Fruit fly (Drosophila melanogaster): Measurements from ENCODE around the gene CG12531.

CG12531 gene

dm6 chrX:19692951-19693698 lies 25.6 kb upstream of the CG12531 start, which contains the start of gene Mer (continued):
- peak; percentile 89 for TF ChIP-seq HmgZ (tag; optimal IDR thresholded peaks at IDR 0.05)
- peak; percentile 81 for TF ChIP-seq org-1 (GFP tag; optimal IDR thresholded peaks at IDR 0.05)
- peak; percentile 92 for TF ChIP-seq CG11695 (GFP tag; IDR thresholded peaks at IDR 0.05)
- peak; percentile 73 for TF ChIP-seq ATbp (GFP tag; optimal IDR thresholded peaks at IDR 0.05)
- peak; percentile 84 for TF ChIP-seq dmrt99B (tag; optimal IDR thresholded peaks at IDR 0.05)
- peak; percentile 67 for TF ChIP-seq sim (GFP tag; IDR thresholded peaks at IDR 0.05)
- TF ChIP-seq D19A (tag; optimal IDR thresholded peaks at IDR 0.05) = peak; percentile 76
- TF ChIP-seq gt (GFP tag; IDR thresholded peaks at IDR 0.05) = no peak
- peak; percentile 81 for TF ChIP-seq tap (tag; optimal IDR thresholded peaks at IDR 0.05)
- TF ChIP-seq H15 (GFP tag; IDR thresholded peaks at IDR 0.05) = peak; percentile 57; the same call in 1 of the 3 replicates
- peak; percentile 59; the same call in 1 of the 2 replicates for TF ChIP-seq Nf-YA (GFP tag; IDR thresholded peaks at IDR 0.05)
- peak; percentile 83 for TF ChIP-seq HHEX (GFP tag; optimal IDR thresholded peaks at IDR 0.05)
- peak; percentile 65 for TF ChIP-seq Atf-2 (GFP tag; optimal IDR thresholded peaks at IDR 0.05)
- TF ChIP-seq CG17912 (GFP tag; optimal IDR thresholded peaks at IDR 0.05) = peak; percentile 48
- peak; percentile 93 for TF ChIP-seq CG1603 (tag; optimal IDR thresholded peaks at IDR 0.05)
- TF ChIP-seq CG7963 (GFP tag; IDR thresholded peaks at IDR 0.05; ENCODE audit: partially characterized antibody) = no peak
- TF ChIP-seq lbe (GFP tag; optimal IDR thresholded peaks at IDR 0.05) = peak; percentile 3
- TF ChIP-seq ems (GFP tag; optimal IDR thresholded peaks at IDR 0.05) = peak; percentile 60
- TF ChIP-seq Meics (GFP tag; optimal IDR thresholded peaks at IDR 0.05) = peak; percentile 90
- TF ChIP-seq Dp (GFP tag; optimal IDR thresholded peaks at IDR 0.05) = peak; percentile 32
- peak; percentile 29 for TF ChIP-seq CG14965 (GFP tag; optimal IDR thresholded peaks at IDR 0.05; ENCODE audit: borderline replicate concordance)
- TF ChIP-seq Usf (GFP tag; optimal IDR thresholded peaks at IDR 0.05) = peak; percentile 57
- peak; percentile 51 for TF ChIP-seq CG17568 (GFP tag; optimal IDR thresholded peaks at IDR 0.05)
- no peak for TF ChIP-seq exex (tag; optimal IDR thresholded peaks at IDR 0.05)
- TF ChIP-seq TFAM (GFP tag; optimal IDR thresholded peaks at IDR 0.05) = peak; percentile 11
- peak; percentile 83 for TF ChIP-seq stc (GFP tag; IDR thresholded peaks at IDR 0.05)
- no peak for TF ChIP-seq Asciz (GFP tag; optimal IDR thresholded peaks at IDR 0.05)
- TF ChIP-seq CG11696 (GFP tag; IDR thresholded peaks at IDR 0.05) = no peak
- no peak for TF ChIP-seq zen2 (GFP tag; IDR thresholded peaks at IDR 0.05; ENCODE audit: partially characterized antibody)
- peak; percentile 90 for TF ChIP-seq CG32767 (GFP tag; IDR thresholded peaks at IDR 0.05)
- TF ChIP-seq CG6272 (GFP tag; IDR thresholded peaks at IDR 0.05) = peak; percentile 54; the same call in 1 of the 2 replicates
- TF ChIP-seq kah (GFP tag; optimal IDR thresholded peaks at IDR 0.05) = peak; percentile 62
- TF ChIP-seq rib (GFP tag; IDR thresholded peaks at IDR 0.05) = peak; percentile 62; the same call in 1 of the 2 replicates
- peak; percentile 79 for TF ChIP-seq tgo (GFP tag; IDR thresholded peaks at IDR 0.05)
- TF ChIP-seq CG14860 (GFP tag; IDR thresholded peaks at IDR 0.05; ENCODE audit: partially characterized antibody) = no peak
- peak; percentile 35; the same call in 1 of the 2 replicates for TF ChIP-seq ap (GFP tag; IDR thresholded peaks at IDR 0.05)
- peak; percentile 73 for TF ChIP-seq tx (GFP tag; optimal IDR thresholded peaks at IDR 0.05)
- TF ChIP-seq CG9437 (GFP tag; optimal IDR thresholded peaks at IDR 0.05) = peak; percentile 57
- peak; percentile 55; the same call in 1 of the 2 replicates for TF ChIP-seq wdn (GFP tag; IDR thresholded peaks at IDR 0.05)
- peak; percentile 87 for TF ChIP-seq CG17829 (tag; optimal IDR thresholded peaks at IDR 0.05)
- peak; percentile 46 for TF ChIP-seq CG17186 (GFP tag; optimal IDR thresholded peaks at IDR 0.05)
- TF ChIP-seq salm (tag; optimal IDR thresholded peaks at IDR 0.05) = peak; percentile 66
- peak; percentile 52 for TF ChIP-seq run (tag; optimal IDR thresholded peaks at IDR 0.05)
- peak; percentile 95 for TF ChIP-seq wek (GFP tag; optimal IDR thresholded peaks at IDR 0.05)
- no peak for TF ChIP-seq h (optimal IDR thresholded peaks at IDR 0.05)
- TF ChIP-seq CG2116 (GFP tag; optimal IDR thresholded peaks at IDR 0.05) = peak; percentile 49
- TF ChIP-seq ssp (GFP tag; IDR thresholded peaks at IDR 0.05) = peak; percentile 62
- TF ChIP-seq Awh (GFP tag; IDR thresholded peaks at IDR 0.05) = peak; percentile 79
- peak; percentile 99 for TF ChIP-seq CG4820 (GFP tag; optimal IDR thresholded peaks at IDR 0.05)
